Fruit fly (Drosophila melanogaster) whole organism, adult: ENCODE results near the gene Atxn7.

Source experiments
- Clk ChIP-seq: fragments of 200-800 bp; sonication (Bioruptor generic); optimal IDR thresholded peaks from 2 replicates; lab custom pipeline; 2017; ENCODE audit warnings: missing biosample characterization, missing genetic modification characterization
- Crg-1 ChIP-seq: fragments of 200-800 bp; sonication (Bioruptor generic); optimal IDR thresholded peaks from 2 replicates; lab custom pipeline; 2016; ENCODE audit warnings: missing biosample characterization, missing genetic modification characterization
- Hr96 ChIP-seq: fragments of 200-800 bp; sonication (Bioruptor generic); optimal IDR thresholded peaks from 2 replicates; lab custom pipeline; 2016; ENCODE audit warnings: missing biosample characterization, missing genetic modification characterization
- tj ChIP-seq: fragments of 200-800 bp; sonication (Bioruptor generic); optimal IDR thresholded peaks from 3 replicates; lab custom pipeline; 2017; ENCODE audit warnings: missing biosample characterization, mild to moderate bottlenecking, missing genetic modification characterization, moderate library complexity

- TF ChIP-seq Hr96 (GFP tag; lab: Kevin White, UChicago) (no peak), tj (no peak), Crg-1 (no peak), Clk (GFP tag; lab: Kevin White, UChicago) (no peak)
Measured at dm6 chr2L:2404631-2405030, 29.0 kb downstream of the Atxn7 start.
